Worm (Caenorhabditis elegans) whole organism, L1 larva: Measurements from ENCODE around the gene T20D4.7.

ENCODE experiments used
- ama-1 ChIP-seq: fragments of 150-350 bp; optimal IDR thresholded peaks from 2 replicates; lab custom pipeline; 2014
- grh-1 ChIP-seq: fragments of 200-800 bp; sonication (Bioruptor generic); IDR thresholded peaks from 2 replicates; pipeline ENCODE4 v1.3.6; 2022; ENCODE audit warnings: missing genetic modification reagents, missing genetic modification characterization, missing compliant biosample characterization
- nhr-11 ChIP-seq: fragments of 150-350 bp; optimal IDR thresholded peaks from 2 replicates; lab custom pipeline; 2014; ENCODE audit warnings: missing biosample characterization, missing genetic modification characterization
- tbx-2 ChIP-seq: sonication (generic microtip); optimal IDR thresholded peaks from 2 replicates; lab custom pipeline; 2016; ENCODE audit warnings: missing genetic modification characterization, missing compliant biosample characterization
- unc-62 ChIP-seq: fragments of 150-350 bp; optimal IDR thresholded peaks from 2 replicates; lab custom pipeline; 2014; ENCODE audit warnings: missing biosample characterization, missing genetic modification reagents, missing genetic modification characterization

ce11 chrV:3409498-3409897 is 796 bp downstream of the T20D4.7 start:
- no peak for TF ChIP-seq unc-62
- no peak for TF ChIP-seq grh-1 (GFP tag; lab: Robert Waterston, UW)
- TF ChIP-seq ama-1 (lab: Kevin White, UChicago), result no peak
- no peak for TF ChIP-seq nhr-11 (tag; lab: Kevin White, UChicago)
- TF ChIP-seq tbx-2 (tag; lab: Kevin White, UChicago), result no peak
